Worm (Caenorhabditis elegans) whole organism, L3 larva: Measurements from ENCODE around the gene gst-35.
"Not testable (repeated sequence)": the region's sequence is repeated elsewhere in the genome, so short reads cannot be mapped to it uniquely, and the experiment has no call there.

ENCODE experiments used
- R02D3.7 ChIP-seq: fragments of 150-350 bp; optimal IDR thresholded peaks from 2 replicates; lab custom pipeline; 2014; ENCODE audit warnings: missing biosample characterization, missing genetic modification characterization
- ZK546.5 ChIP-seq: sonication (generic microtip); optimal IDR thresholded peaks from 2 replicates; lab custom pipeline; 2017; ENCODE audit warnings: missing biosample characterization, missing genetic modification characterization
- ama-1 ChIP-seq: fragments of 150-350 bp; optimal IDR thresholded peaks from 2 replicates; lab custom pipeline; 2018
- ceh-16 ChIP-seq: sonication (generic microtip); optimal IDR thresholded peaks from 2 replicates; lab custom pipeline; 2017; ENCODE audit warnings: missing biosample characterization, missing genetic modification characterization
- ceh-28 ChIP-seq: fragments of 150-350 bp; optimal IDR thresholded peaks from 2 replicates; lab custom pipeline; 2014; ENCODE audit warnings: missing biosample characterization, missing genetic modification reagents, missing genetic modification characterization
- ceh-82 ChIP-seq: fragments of 150-350 bp; optimal IDR thresholded peaks from 2 replicates; lab custom pipeline; 2014; ENCODE audit warnings: missing biosample characterization, missing genetic modification characterization
- daf-12 ChIP-seq: fragments of 150-350 bp; optimal IDR thresholded peaks from 2 replicates; lab custom pipeline; 2014; ENCODE audit warnings: missing biosample characterization, missing genetic modification reagents, missing genetic modification characterization
- egl-27 ChIP-seq: sonication (generic microtip); optimal IDR thresholded peaks from 4 replicates; lab custom pipeline; 2017; ENCODE audit warnings: missing biosample characterization, missing genetic modification reagents, missing genetic modification characterization
- egl-5 ChIP-seq: fragments of 150-350 bp; optimal IDR thresholded peaks from 2 replicates; lab custom pipeline; 2017; ENCODE audit warnings: missing biosample characterization, missing genetic modification reagents, missing genetic modification characterization, inconsistent platforms
- elt-1 ChIP-seq: fragments of 150-350 bp; optimal IDR thresholded peaks from 2 replicates; lab custom pipeline; 2014; ENCODE audit warnings: missing biosample characterization, missing genetic modification characterization
- elt-2 ChIP-seq: sonication (generic microtip); optimal IDR thresholded peaks from 2 replicates; lab custom pipeline; 2016; ENCODE audit warnings: missing genetic modification reagents, mild to moderate bottlenecking, missing genetic modification characterization, missing compliant biosample characterization
- elt-3 ChIP-seq, 3 experiments: fragments of 150-350 bp in 1 of 3; sonication (generic microtip) in 2 of 3; optimal IDR thresholded peaks; 2 replicates in 2 of 3; 4 replicates in 1 of 3; lab custom pipeline; 2014 to 2017; ENCODE audit warnings: missing biosample characterization in 3 of 3, missing genetic modification characterization in 3 of 3
- fkh-10 ChIP-seq: sonication (generic microtip); optimal IDR thresholded peaks from 2 replicates; lab custom pipeline; 2017; ENCODE audit warnings: missing biosample characterization, missing genetic modification reagents, missing genetic modification characterization
- fos-1 ChIP-seq: fragments of 150-350 bp; optimal IDR thresholded peaks from 2 replicates; lab custom pipeline; 2014; ENCODE audit warnings: missing biosample characterization, missing genetic modification characterization
- hmg-11 ChIP-seq: sonication (generic microtip); optimal IDR thresholded peaks from 2 replicates; lab custom pipeline; 2016; ENCODE audit warnings: missing genetic modification characterization, missing compliant biosample characterization
- jun-1 ChIP-seq: fragments of 150-350 bp; optimal IDR thresholded peaks from 2 replicates; lab custom pipeline; 2014; ENCODE audit warnings: missing biosample characterization, missing genetic modification reagents, missing genetic modification characterization
- lin-15B ChIP-seq: fragments of 150-350 bp; optimal IDR thresholded peaks from 2 replicates; lab custom pipeline; 2014; ENCODE audit warnings: missing biosample characterization, missing genetic modification characterization
- lin-39 ChIP-seq: fragments of 150-350 bp; optimal IDR thresholded peaks from 2 replicates; lab custom pipeline; 2018; ENCODE audit warnings: missing biosample characterization, missing genetic modification reagents, missing genetic modification characterization
- lsy-12 ChIP-seq: sonication (generic microtip); optimal IDR thresholded peaks from 2 replicates; lab custom pipeline; 2016; ENCODE audit warnings: mild to moderate bottlenecking, missing genetic modification characterization, missing compliant biosample characterization
- mdl-1 ChIP-seq: fragments of 150-350 bp; optimal IDR thresholded peaks from 2 replicates; lab custom pipeline; 2014; ENCODE audit warnings: missing biosample characterization, missing genetic modification characterization
- nfya-1 ChIP-seq: sonication (generic microtip); optimal IDR thresholded peaks from 2 replicates; lab custom pipeline; 2017; ENCODE audit warnings: missing genetic modification characterization, mild to moderate bottlenecking, missing compliant biosample characterization, antibody characterized with exemption, moderate library complexity; ENCODE audit not compliant: insufficient read depth
- nhr-23 ChIP-seq: fragments of 150-350 bp; optimal IDR thresholded peaks from 2 replicates; lab custom pipeline; 2014; ENCODE audit warnings: missing biosample characterization, missing genetic modification reagents, missing genetic modification characterization
- nhr-25 ChIP-seq: sonication (generic microtip); optimal IDR thresholded peaks from 2 replicates; lab custom pipeline; 2017; ENCODE audit warnings: missing biosample characterization, missing genetic modification characterization
- nhr-28 ChIP-seq: fragments of 150-350 bp; optimal IDR thresholded peaks from 2 replicates; lab custom pipeline; 2014; ENCODE audit warnings: missing biosample characterization, missing genetic modification characterization
- nhr-43 ChIP-seq: sonication (generic microtip); optimal IDR thresholded peaks from 2 replicates; lab custom pipeline; 2016; ENCODE audit warnings: mild to moderate bottlenecking, missing genetic modification characterization, missing compliant biosample characterization; ENCODE audit not compliant: poor library complexity, severe bottlenecking
- nhr-67 ChIP-seq: fragments of 150-350 bp; optimal IDR thresholded peaks from 2 replicates; lab custom pipeline; 2014; ENCODE audit warnings: missing biosample characterization, missing genetic modification characterization
- nhr-76 ChIP-seq: fragments of 150-350 bp; sonication (generic microtip); optimal IDR thresholded peaks from 5 replicates; lab custom pipeline; 2014; ENCODE audit warnings: missing biosample characterization, missing genetic modification characterization
- nhr-77 ChIP-seq: fragments of 150-350 bp; optimal IDR thresholded peaks from 2 replicates; lab custom pipeline; 2014; ENCODE audit warnings: missing biosample characterization, missing genetic modification characterization
- pha-4 ChIP-seq: fragments of 150-350 bp; optimal IDR thresholded peaks from 2 replicates; lab custom pipeline; 2014; ENCODE audit warnings: missing biosample characterization, missing genetic modification reagents, missing genetic modification characterization
- pqm-1 ChIP-seq: fragments of 150-350 bp; optimal IDR thresholded peaks from 2 replicates; lab custom pipeline; 2017; ENCODE audit warnings: missing biosample characterization, missing genetic modification characterization, inconsistent platforms
- skn-1 ChIP-seq: fragments of 150-350 bp; optimal IDR thresholded peaks from 2 replicates; lab custom pipeline; 2014; ENCODE audit warnings: missing biosample characterization, missing genetic modification characterization
- snpc-4 ChIP-seq: fragments of 150-350 bp; optimal IDR thresholded peaks from 2 replicates; lab custom pipeline; 2014; ENCODE audit warnings: missing biosample characterization, missing genetic modification characterization
- tbx-2 ChIP-seq: sonication (generic microtip); optimal IDR thresholded peaks from 2 replicates; lab custom pipeline; 2016; ENCODE audit warnings: mild to moderate bottlenecking, missing genetic modification characterization, missing compliant biosample characterization
- unc-39 ChIP-seq: sonication (generic microtip); optimal IDR thresholded peaks from 4 replicates; lab custom pipeline; 2017; ENCODE audit warnings: missing biosample characterization, missing genetic modification characterization
- ztf-11 ChIP-seq: fragments of 150-350 bp; optimal IDR thresholded peaks from 2 replicates; lab custom pipeline; 2014; ENCODE audit warnings: missing biosample characterization, missing genetic modification characterization
- ztf-4 ChIP-seq: fragments of 150-350 bp; optimal IDR thresholded peaks from 2 replicates; lab custom pipeline; 2014; ENCODE audit warnings: missing biosample characterization, missing genetic modification characterization

Gene gst-35

DNA sequence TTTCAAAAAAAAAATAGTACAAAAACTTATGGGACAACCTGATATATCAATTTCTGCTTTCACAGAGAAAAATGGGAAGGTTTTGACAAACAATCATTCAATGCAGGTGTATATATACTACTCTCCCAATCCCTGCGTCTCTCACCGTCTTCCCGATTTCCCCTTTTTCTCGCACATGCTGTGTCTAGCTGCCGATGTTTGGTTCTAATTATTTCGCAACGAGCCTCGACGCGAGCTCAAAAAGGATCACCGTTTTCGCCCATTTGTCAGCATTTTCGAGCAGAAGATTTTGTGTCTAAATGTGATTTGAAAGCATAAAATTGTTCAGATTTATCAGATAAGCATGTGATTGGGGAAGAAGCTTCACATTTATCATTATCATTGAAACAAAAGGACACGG is 12.0 kb downstream of the gst-35 start:
- TF ChIP-seq mdl-1: no peak
- TF ChIP-seq nfya-1 (tag; lab: Kevin White, UChicago): peak; percentile 37
- TF ChIP-seq skn-1: peak; percentile 76
- no peak for TF ChIP-seq ama-1
- no peak for TF ChIP-seq daf-12
- peak; percentile 54 for TF ChIP-seq pha-4 (tag; lab: Kevin White, UChicago)
- TF ChIP-seq ceh-16 (tag; lab: Kevin White, UChicago): no peak
- TF ChIP-seq nhr-76 (tag; lab: Kevin White, UChicago): no peak
- peak; percentile 46 for TF ChIP-seq lin-39

DNA sequence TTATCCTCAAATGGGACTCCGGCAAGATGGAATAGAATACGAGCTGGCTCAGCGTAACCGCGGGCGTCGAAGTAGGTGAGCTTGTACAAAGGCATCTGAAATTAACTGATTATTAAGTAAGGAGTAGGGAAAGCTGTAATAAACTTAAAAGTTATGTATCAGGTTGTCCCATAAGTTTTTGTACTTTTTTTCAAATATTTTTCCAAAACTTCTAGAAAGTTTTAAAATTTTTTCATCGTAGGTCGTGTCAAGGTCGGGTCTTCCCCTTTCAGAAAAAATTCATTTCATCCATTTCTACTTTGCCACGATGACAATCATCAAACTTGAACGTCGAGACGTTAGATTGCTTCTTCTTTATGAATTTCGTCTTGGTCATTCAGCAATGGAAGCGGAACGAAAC is 13.4 kb downstream of the gst-35 start, which contains the start of gene gst-39:
gst-39 (minus strand) TSS at position 101 of the 400 bp plus-strand sequence.
- not testable (repeated sequence) for TF ChIP-seq pha-4 (tag; lab: Kevin White, UChicago); ztf-11 (tag; lab: Kevin White, UChicago); fkh-10
- TF ChIP-seq, all 47 proteins: peak for 0; not testable (repeated sequence) for 47

DNA sequence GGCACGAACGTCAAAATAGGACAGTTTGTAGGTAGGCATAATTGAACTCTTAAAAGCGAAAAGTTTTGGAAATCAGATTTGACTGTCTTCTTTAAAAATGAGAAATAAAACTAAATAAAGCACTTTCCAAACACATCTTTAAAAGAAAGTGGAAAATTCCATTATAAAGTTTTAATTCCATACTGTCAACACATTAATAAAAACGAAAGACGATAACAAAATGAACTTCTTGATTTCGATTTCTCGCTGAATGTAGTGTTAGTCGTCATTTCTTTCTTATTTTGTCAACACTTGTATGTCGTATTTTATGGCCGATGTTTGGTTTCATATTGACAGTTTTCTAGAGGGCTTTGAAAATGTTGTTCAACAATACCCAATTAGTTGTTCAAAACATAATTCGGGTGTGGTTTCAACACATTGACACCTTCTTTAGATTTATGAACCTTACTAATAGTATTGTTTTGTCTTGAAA is 15.3 kb downstream of the gst-35 start, which contains the start of gene gst-29:
gst-29 (minus strand) TSS at position 51 of the 472 bp plus-strand sequence.
- TF ChIP-seq R02D3.7 (tag; lab: Kevin White, UChicago) (no peak), pha-4 (tag; lab: Kevin White, UChicago) (peak; percentile 43), ama-1 (no peak), nhr-43 (tag; lab: Kevin White, UChicago) (no peak), elt-2 (tag; lab: Kevin White, UChicago) (peak; percentile 6), pqm-1 (tag; lab: Kevin White, UChicago) (peak; percentile 33), hmg-11 (tag; lab: Kevin White, UChicago) (no peak), nhr-23 (tag; lab: Kevin White, UChicago) (no peak), ceh-28 (tag; lab: Kevin White, UChicago) (no peak), snpc-4 (tag; lab: Kevin White, UChicago) (no peak), unc-39 (tag; lab: Kevin White, UChicago) (no peak)
- TF ChIP-seq, all 47 proteins: peak for 3

DNA sequence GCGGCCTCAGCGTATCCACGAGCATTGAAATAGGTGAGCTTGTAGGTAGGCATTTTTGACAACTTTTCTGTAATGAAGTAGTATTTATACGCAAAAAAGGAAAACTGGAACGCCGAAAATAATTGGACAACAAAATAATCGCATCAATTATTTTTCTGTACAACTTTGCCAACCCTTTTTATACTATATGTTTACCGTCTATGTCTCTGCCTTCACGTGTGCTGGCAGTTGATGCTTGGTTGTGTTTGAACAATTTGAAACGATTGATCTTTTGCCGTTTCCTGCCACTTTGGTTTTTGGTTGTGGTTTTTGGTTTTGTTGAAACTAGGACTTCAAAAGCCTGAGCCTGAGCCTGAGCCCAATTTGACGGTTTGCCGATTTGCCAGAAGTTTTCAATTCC is 17.8 kb downstream of the gst-35 start, which contains the start of gene gst-28:
gst-28 (minus strand) TSS at position 238 of the 400 bp plus-strand sequence.
- TF ChIP-seq lin-39 (no peak), lsy-12 (tag; lab: Kevin White, UChicago) (no peak), daf-12 (no peak), pqm-1 (tag; lab: Kevin White, UChicago) (peak; percentile 41), nhr-43 (tag; lab: Kevin White, UChicago) (no peak), elt-2 (tag; lab: Kevin White, UChicago) (peak; percentile 15), ZK546.5 (tag; lab: Kevin White, UChicago) (no peak), skn-1 (no peak), elt-3 (tag; optimal IDR thresholded peaks at IDR 0.05; lab: Kevin White, UChicago) (no peak), lin-15B (tag; lab: Kevin White, UChicago) (no peak), mdl-1 (no peak), fos-1 (tag; lab: Kevin White, UChicago) (no peak), ceh-28 (tag; lab: Kevin White, UChicago) (no peak), ceh-82 (tag; lab: Kevin White, UChicago) (no peak), elt-1 (tag; lab: Kevin White, UChicago) (no peak), ztf-4 (no peak), pha-4 (tag; lab: Kevin White, UChicago) (peak; percentile 40)

DNA sequence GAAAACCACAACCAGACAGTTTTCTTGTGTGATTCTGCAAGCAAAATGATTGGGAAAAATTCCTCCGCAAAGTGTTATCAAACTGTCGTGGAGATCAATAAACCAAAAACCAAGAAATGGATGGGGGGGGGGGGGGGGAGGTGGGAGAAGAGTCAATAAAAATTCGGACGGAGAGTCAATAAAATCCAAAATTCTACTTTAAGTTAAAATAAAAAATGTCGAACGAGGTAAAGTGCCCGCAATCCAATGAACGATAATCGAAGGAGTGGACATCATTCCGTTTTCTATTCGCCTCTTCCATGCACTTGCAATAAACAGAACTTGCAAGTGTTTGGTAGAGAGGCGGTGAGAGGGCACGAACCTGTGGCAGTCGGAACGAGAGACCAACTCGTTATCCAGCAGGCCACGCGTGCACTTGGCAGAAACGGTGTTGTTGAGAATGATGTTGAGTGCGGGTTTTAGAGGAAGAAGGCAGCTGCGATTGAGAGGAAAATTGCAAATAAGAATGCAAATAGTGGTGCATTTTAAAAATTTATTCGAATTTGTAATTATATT is 19.4 kb downstream of the gst-35 start, which contains the start of gene gst-27:
gst-27 (minus strand) TSS at position 51 of the 555 bp plus-strand sequence.
- TF ChIP-seq pha-4 (tag; lab: Kevin White, UChicago) (peak; percentile 86), tbx-2 (tag; lab: Kevin White, UChicago) (peak; percentile 80), nhr-28 (tag; lab: Kevin White, UChicago) (no peak), lsy-12 (tag; lab: Kevin White, UChicago) (peak; percentile 62), hmg-11 (tag; lab: Kevin White, UChicago) (peak; percentile 94), egl-27 (peak; percentile 75), jun-1 (tag; lab: Kevin White, UChicago) (peak; percentile 61), ceh-16 (tag; lab: Kevin White, UChicago) (no peak), ztf-4 (peak; percentile 23), nhr-25 (tag; lab: Kevin White, UChicago) (peak; percentile 70), snpc-4 (tag; lab: Kevin White, UChicago) (peak; percentile 77), elt-2 (tag; lab: Kevin White, UChicago) (peak; percentile 73), ama-1 (peak; percentile 36), elt-1 (tag; lab: Kevin White, UChicago) (no peak), unc-39 (tag; lab: Kevin White, UChicago) (no peak), egl-5 (peak; percentile 77), nhr-23 (tag; lab: Kevin White, UChicago) (peak; percentile 62), lin-39 (peak; percentile 97), lin-15B (tag; lab: Kevin White, UChicago) (peak; percentile 61), R02D3.7 (tag; lab: Kevin White, UChicago) (peak; percentile 42), ZK546.5 (tag; lab: Kevin White, UChicago) (no peak), nfya-1 (tag; lab: Kevin White, UChicago) (peak; percentile 84), ceh-82 (tag; lab: Kevin White, UChicago) (peak; percentile 37), fos-1 (tag; lab: Kevin White, UChicago) (peak; percentile 68), pqm-1 (tag; lab: Kevin White, UChicago) (peak; percentile 45), elt-3 (tag; optimal IDR thresholded peaks at IDR 0.05; lab: Kevin White, UChicago) (peak in 1 of 3 experiments; percentile 33), nhr-67 (tag; lab: Kevin White, UChicago) (no peak), nhr-43 (tag; lab: Kevin White, UChicago) (peak; percentile 82), nhr-77 (tag; lab: Kevin White, UChicago) (peak; percentile 49), skn-1 (peak; percentile 56)
